Fruit fly (Drosophila melanogaster): ENCODE measurements around the gene Ets65A.

The Ets65A gene

DNA sequence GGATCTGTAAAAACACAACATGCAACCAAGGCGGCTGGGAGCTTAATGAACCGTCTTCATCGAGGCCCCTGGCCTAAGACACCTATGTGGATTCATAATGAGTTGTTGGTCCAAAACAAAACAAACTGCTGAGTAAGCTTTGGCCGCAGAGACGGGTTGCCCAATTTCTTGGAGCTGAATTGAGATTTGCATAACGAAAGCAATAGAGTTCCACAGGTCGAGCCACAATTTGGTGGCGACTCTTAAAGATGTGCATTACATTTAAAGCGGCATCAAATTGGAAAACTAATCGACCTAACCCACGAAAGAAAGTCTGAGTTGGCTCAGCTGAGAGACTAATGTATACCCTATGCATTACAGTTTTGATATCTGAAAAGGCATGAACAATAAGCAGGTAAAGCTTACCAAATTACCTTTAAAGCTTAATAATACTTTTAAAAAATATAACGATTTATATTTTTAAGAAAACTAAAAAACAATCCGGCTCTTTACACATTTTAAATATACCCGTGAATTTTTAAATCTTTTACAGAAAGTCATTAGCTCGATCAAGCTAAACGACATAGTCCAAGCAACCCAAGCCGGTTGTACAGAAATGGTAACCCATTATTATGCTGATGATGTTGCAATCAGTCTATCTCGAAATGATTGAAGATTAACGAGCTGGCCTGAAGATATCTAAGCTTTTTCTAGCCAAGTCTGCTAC lies 60.1 kb downstream of the Ets65A start, which contains the start of gene CG13297 (continued):
- TF ChIP-seq run (tag; optimal IDR thresholded peaks at IDR 0.05) (peak; percentile 60), Lim3 (GFP tag; IDR thresholded peaks at IDR 0.05) (no peak), Max (GFP tag; optimal IDR thresholded peaks at IDR 0.05) (peak; percentile 19), CG8388 (GFP tag; optimal IDR thresholded peaks at IDR 0.05) (peak; percentile 48), CG33213 (GFP tag; optimal IDR thresholded peaks at IDR 0.05) (no peak), CG10979 (tag; optimal IDR thresholded peaks at IDR 0.05) (peak; percentile 56), CG7928 (GFP tag; optimal IDR thresholded peaks at IDR 0.05) (no peak), CG15696 (tag; optimal IDR thresholded peaks at IDR 0.05) (no peak), CG1832 (GFP tag; optimal IDR thresholded peaks at IDR 0.05) (no peak), CG15514 (GFP tag; optimal IDR thresholded peaks at IDR 0.05) (no peak), jumu (GFP tag; optimal IDR thresholded peaks at IDR 0.05) (no peak), lbe (GFP tag; optimal IDR thresholded peaks at IDR 0.05) (no peak), tup (GFP tag; optimal IDR thresholded peaks at IDR 0.05) (no peak), scrt (GFP tag; optimal IDR thresholded peaks at IDR 0.05) (peak; percentile 26), ash1 (GFP tag; optimal IDR thresholded peaks at IDR 0.05) (no peak), tio (GFP tag; optimal IDR thresholded peaks at IDR 0.05) (peak; percentile 32), CG13424 (tag; optimal IDR thresholded peaks at IDR 0.05) (peak; percentile 76), CG32767 (GFP tag; IDR thresholded peaks at IDR 0.05) (peak; percentile 69; the same call in 1 of the 2 replicates), CG10147 (GFP tag; optimal IDR thresholded peaks at IDR 0.05) (peak; percentile 30), CG15601 (tag; optimal IDR thresholded peaks at IDR 0.05) (no peak), CG4404 (GFP tag; IDR thresholded peaks at IDR 0.05) (no peak), so (GFP tag; IDR thresholded peaks at IDR 0.05) (no peak), jigr1 (GFP tag; IDR thresholded peaks at IDR 0.05) (peak; percentile 45; the same call in 1 of the 3 replicates), zen (tag; optimal IDR thresholded peaks at IDR 0.05) (no peak), Opbp (GFP tag; IDR thresholded peaks at IDR 0.05; ENCODE audit: partially characterized antibody) (no peak), CG8944 (GFP tag; optimal IDR thresholded peaks at IDR 0.05) (no peak), Oli (tag; optimal IDR thresholded peaks at IDR 0.05) (peak; percentile 76), ATbp (GFP tag; optimal IDR thresholded peaks at IDR 0.05) (peak; percentile 54), peb (GFP tag; IDR thresholded peaks at IDR 0.05) (no peak), CG17359 (tag; optimal IDR thresholded peaks at IDR 0.05) (peak; percentile 68), CG12391 (tag; optimal IDR thresholded peaks at IDR 0.05) (peak; percentile 44), CG10959 (GFP tag; IDR thresholded peaks at IDR 0.05) (no peak), ttk (GFP tag; IDR thresholded peaks at IDR 0.05) (peak; percentile 39; the same call in 1 of the 2 replicates), lov (optimal IDR thresholded peaks at IDR 0.05) (no peak), lov (GFP tag; IDR thresholded peaks at IDR 0.05) (no peak), Hr39 (optimal IDR thresholded peaks at IDR 0.05) (no peak), gcm (GFP tag; optimal IDR thresholded peaks at IDR 0.05) (peak; percentile 32), Rfx (GFP tag; IDR thresholded peaks at IDR 0.05) (0 out of 2 replicates have a peak, but pooled peaks have one; percentile 22), CG1233 (GFP tag; optimal IDR thresholded peaks at IDR 0.05) (peak; percentile 45), CG7556 (GFP tag; optimal IDR thresholded peaks at IDR 0.05) (peak; percentile 55), chinmo (GFP tag; IDR thresholded peaks at IDR 0.05; ENCODE audit: partially characterized antibody) (no peak), wek (GFP tag; optimal IDR thresholded peaks at IDR 0.05) (no peak), nerfin-2 (GFP tag; IDR thresholded peaks at IDR 0.05; ENCODE audit: partially characterized antibody) (no peak), mirr (GFP tag; optimal IDR thresholded peaks at IDR 0.05) (no peak), Atf3 (GFP tag; optimal IDR thresholded peaks at IDR 0.05) (no peak), Rx (GFP tag; IDR thresholded peaks at IDR 0.05) (no peak; the same call in 1 of the 2 replicates), CG4707 (GFP tag; optimal IDR thresholded peaks at IDR 0.05) (no peak), CG9437 (GFP tag; optimal IDR thresholded peaks at IDR 0.05) (peak; percentile 40), CrebB (tag; optimal IDR thresholded peaks at IDR 0.05) (no peak)
